Worm (Caenorhabditis elegans): ENCODE measurements around the gene ZK1248.11.

ZK1248.11 gene

ce11 chrII:5781935-5782921, 46.2 kb downstream of the ZK1248.11 start, which contains the start of gene K05F1.6 (continued):
- TF ChIP-seq madf-2 (tag; optimal IDR thresholded peaks at IDR 0.05) = no peak
- TF ChIP-seq sdc-2 (tag; optimal IDR thresholded peaks at IDR 0.05) = peak; percentile 41
- TF ChIP-seq elt-2 (tag; optimal IDR thresholded peaks at IDR 0.05) = peak; percentile 90
- TF ChIP-seq pag-3 (tag; optimal IDR thresholded peaks at IDR 0.05; ENCODE audit: borderline replicate concordance) = peak; percentile 24
- peak; percentile 44 for TF ChIP-seq ceh-6 (GFP tag; optimal IDR thresholded peaks at IDR 0.05)
- TF ChIP-seq ceh-2 (tag; optimal IDR thresholded peaks at IDR 0.05) = peak; percentile 34
- TF ChIP-seq ceh-14 (tag; optimal IDR thresholded peaks at IDR 0.05) = peak; percentile 57
- peak; percentile 29 for TF ChIP-seq lin-11 (tag; optimal IDR thresholded peaks at IDR 0.05)
- TF ChIP-seq fax-1 (tag; optimal IDR thresholded peaks at IDR 0.05) = no peak
- peak; percentile 17 for TF ChIP-seq hlh-15 (tag; optimal IDR thresholded peaks at IDR 0.05)
- TF ChIP-seq ceh-34 (tag; optimal IDR thresholded peaks at IDR 0.05) = peak; percentile 28
- peak; percentile 73 for TF ChIP-seq ceh-19 (GFP tag; optimal IDR thresholded peaks at IDR 0.05)
- peak; percentile 17 for TF ChIP-seq ceh-24 (tag; optimal IDR thresholded peaks at IDR 0.05)
- peak; percentile 60 for TF ChIP-seq tbx-2 (tag; optimal IDR thresholded peaks at IDR 0.05)
- no peak for TF ChIP-seq sox-2 (GFP tag; IDR thresholded peaks at IDR 0.05)
- TF ChIP-seq zip-5 (tag; optimal IDR thresholded peaks at IDR 0.05) = no peak
- peak; percentile 44 for TF ChIP-seq pqm-1 (tag; optimal IDR thresholded peaks at IDR 0.05)
- peak; percentile 66 for TF ChIP-seq T23F11.4 (GFP tag; optimal IDR thresholded peaks at IDR 0.05)
- TF ChIP-seq unc-42 (tag; optimal IDR thresholded peaks at IDR 0.05) = no peak
- TF ChIP-seq ceh-45 (GFP tag; IDR thresholded peaks at IDR 0.05) = peak; percentile 65; the same call in 1 of the 2 replicates
- peak; percentile 63 for TF ChIP-seq che-1 (tag; optimal IDR thresholded peaks at IDR 0.05)
- TF ChIP-seq tbx-7 (tag; optimal IDR thresholded peaks at IDR 0.05) = no peak
- peak; percentile 86 for TF ChIP-seq ztf-16 (tag; optimal IDR thresholded peaks at IDR 0.05)
- peak; percentile 40 for TF ChIP-seq nfya-1 (tag; optimal IDR thresholded peaks at IDR 0.05)
- TF ChIP-seq pax-1 (tag; optimal IDR thresholded peaks at IDR 0.05) = no peak
- peak; percentile 44 for TF ChIP-seq ceh-31 (tag; optimal IDR thresholded peaks at IDR 0.05)
- TF ChIP-seq F13H6.1 (tag; optimal IDR thresholded peaks at IDR 0.05) = peak; percentile 5
- TF ChIP-seq pros-1 (tag; optimal IDR thresholded peaks at IDR 0.05) = no peak
- no peak for TF ChIP-seq fkh-10 (GFP tag; optimal IDR thresholded peaks at IDR 0.05)
- no peak for TF ChIP-seq eyg-1 (tag; optimal IDR thresholded peaks at IDR 0.05)
- no peak for TF ChIP-seq fkh-6 (tag; optimal IDR thresholded peaks at IDR 0.05)
- no peak; the same call in 1 of the 2 replicates for TF ChIP-seq unc-3 (GFP tag; conservative IDR thresholded peaks at IDR 0.05)
- peak; percentile 9 for TF ChIP-seq unc-3 (tag; optimal IDR thresholded peaks at IDR 0.05)
- TF ChIP-seq ets-4 (tag; optimal IDR thresholded peaks at IDR 0.05) = peak; percentile 6
- peak; percentile 38 for TF ChIP-seq ttx-3 (tag; optimal IDR thresholded peaks at IDR 0.05)
- TF ChIP-seq C38D4.7 (GFP tag; optimal IDR thresholded peaks at IDR 0.05) = peak; percentile 67
- peak; percentile 73 for TF ChIP-seq dve-1 (tag; optimal IDR thresholded peaks at IDR 0.05)

- TF ChIP-seq ceh-9 (tag; optimal IDR thresholded peaks at IDR 0.05) (no peak), sdc-2 (tag; optimal IDR thresholded peaks at IDR 0.05) (no peak), ahr-1 (tag; optimal IDR thresholded peaks at IDR 0.05) (no peak), nhr-232 (tag; optimal IDR thresholded peaks at IDR 0.05) (no peak), ceh-31 (tag; optimal IDR thresholded peaks at IDR 0.05) (peak; percentile 26), ceh-19 (GFP tag; optimal IDR thresholded peaks at IDR 0.05) (no peak), ceh-22 (tag; optimal IDR thresholded peaks at IDR 0.05) (no peak), ceh-14 (tag; optimal IDR thresholded peaks at IDR 0.05) (peak; percentile 2), F13H6.1 (tag; optimal IDR thresholded peaks at IDR 0.05) (no peak), pha-2 (tag; optimal IDR thresholded peaks at IDR 0.05) (no peak), unc-3 (GFP tag; conservative IDR thresholded peaks at IDR 0.05) (no peak), unc-3 (tag; optimal IDR thresholded peaks at IDR 0.05) (no peak), tbx-2 (tag; optimal IDR thresholded peaks at IDR 0.05) (peak; percentile 11), fkh-6 (tag; optimal IDR thresholded peaks at IDR 0.05) (no peak), ceh-18 (tag; optimal IDR thresholded peaks at IDR 0.05) (peak; percentile 46), fax-1 (tag; optimal IDR thresholded peaks at IDR 0.05) (no peak), unc-55 (GFP tag; optimal IDR thresholded peaks at IDR 0.05) (peak; percentile 42), C08G9.2 (tag; optimal IDR thresholded peaks at IDR 0.05) (no peak), lin-11 (tag; optimal IDR thresholded peaks at IDR 0.05) (no peak), ceh-48 (tag; optimal IDR thresholded peaks at IDR 0.05) (peak; percentile 21), elt-4 (tag; optimal IDR thresholded peaks at IDR 0.05) (no peak), unc-42 (tag; optimal IDR thresholded peaks at IDR 0.05) (peak; percentile 67), rnt-1 (tag; optimal IDR thresholded peaks at IDR 0.05) (no peak), fkh-10 (GFP tag; optimal IDR thresholded peaks at IDR 0.05) (no peak), nfya-1 (tag; optimal IDR thresholded peaks at IDR 0.05) (peak; percentile 33), madf-2 (tag; optimal IDR thresholded peaks at IDR 0.05) (no peak)
Measured at ce11 chrII:5779866-5780265, 48.5 kb downstream of the ZK1248.11 start.

All from whole organism, late embryonic.